Worm (Caenorhabditis elegans): Measurements from ENCODE around the gene C35A5.11.

DNA sequence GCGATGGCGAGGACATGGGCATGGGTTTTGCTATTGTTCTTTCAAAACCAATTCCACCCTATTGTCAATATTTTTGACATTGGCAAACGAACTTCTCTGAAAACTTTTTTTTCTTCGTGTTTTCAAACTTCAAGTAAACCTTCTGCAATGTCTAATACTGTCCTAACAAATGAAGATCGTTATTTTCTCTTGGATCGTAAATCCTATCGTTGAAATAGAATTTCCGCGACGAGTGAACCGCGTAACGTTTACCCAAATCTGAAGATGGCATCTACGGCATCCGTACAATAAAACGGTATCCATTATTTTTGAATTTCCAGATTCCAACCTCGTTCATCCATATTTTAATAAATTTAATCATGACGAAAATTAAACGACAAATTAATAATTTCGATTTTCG, 2.6 kb upstream of the C35A5.11 start, which contains the start of gene C35A5.5:
- TF ChIP-seq flt-1 (GFP tag; IDR thresholded peaks at IDR 0.05) = no peak
- no peak for TF ChIP-seq hmbx-1 (tag; optimal IDR thresholded peaks at IDR 0.05)
- no peak for TF ChIP-seq ama-1 (optimal IDR thresholded peaks at IDR 0.05)
- TF ChIP-seq ceh-36 (tag; optimal IDR thresholded peaks at IDR 0.05) = no peak

Measured in whole organism, early embryonic.